Worm (Caenorhabditis elegans): ENCODE results near the gene msp-79.

DNA sequence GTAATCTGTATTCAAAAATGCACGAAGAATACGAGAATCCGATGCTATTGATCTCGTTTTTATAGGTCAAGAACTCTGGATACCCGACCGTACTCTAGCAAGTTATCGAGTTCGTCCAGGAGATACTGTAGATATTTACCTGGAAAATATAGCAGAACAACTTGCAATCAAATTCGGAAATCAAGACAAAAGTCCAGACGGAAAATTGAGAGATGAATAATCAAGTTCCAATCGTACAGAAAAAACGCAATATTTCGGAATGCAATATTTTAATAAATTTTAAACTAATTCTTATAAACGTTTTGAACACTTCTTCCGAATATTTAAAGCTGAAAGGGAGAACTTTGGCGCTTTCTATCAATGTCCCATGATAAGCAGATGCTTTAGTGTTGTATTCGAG lies 28.0 kb downstream of the msp-79 start:
- no peak for TF ChIP-seq snpc-4 (tag; optimal IDR thresholded peaks at IDR 0.05)
- no peak for TF ChIP-seq aha-1 (tag)
- TF ChIP-seq vab-7 (GFP tag; IDR thresholded peaks at IDR 0.05), result no peak
- no peak for TF ChIP-seq ztf-11 (tag; optimal IDR thresholded peaks at IDR 0.05)
- TF ChIP-seq zip-2 (tag; optimal IDR thresholded peaks at IDR 0.05), result no peak
- no peak for TF ChIP-seq nhr-10 (tag; optimal IDR thresholded peaks at IDR 0.05)
- TF ChIP-seq mxl-2 (GFP tag; conservative IDR thresholded peaks at IDR 0.05), result no peak
- no peak for TF ChIP-seq nhr-11 (tag; optimal IDR thresholded peaks at IDR 0.05)
- TF ChIP-seq Y48G9A.11 (GFP tag; IDR thresholded peaks at IDR 0.05), result no peak
- TF ChIP-seq unc-39 (tag; optimal IDR thresholded peaks at IDR 0.05), result no peak
- TF ChIP-seq attf-4 (tag; optimal IDR thresholded peaks at IDR 0.05), result no peak

All from whole organism, L4 larva.